Fruit fly (Drosophila melanogaster) whole organism, embryonic: ENCODE results near the gene Bhmt.

ENCODE experiments used
- Atf6 ChIP-seq: fragments of 200-800 bp; sonication (Bioruptor generic); IDR thresholded peaks from 2 replicates; pipeline ENCODE4 v1.3.6; 2022; ENCODE audit warnings: missing biosample characterization, missing genetic modification characterization
- CG10147 ChIP-seq: fragments of 200-800 bp; sonication (Bioruptor generic); optimal IDR thresholded peaks from 2 replicates; lab custom pipeline; 2019; ENCODE audit warnings: missing biosample characterization, mild to moderate bottlenecking, missing genetic modification characterization, moderate library complexity
- CG10209 ChIP-seq: fragments of 200-800 bp; sonication (Bioruptor generic); optimal IDR thresholded peaks from 3 replicates; lab custom pipeline; 2017; ENCODE audit warnings: missing biosample characterization, mild to moderate bottlenecking, missing genetic modification characterization, missing genetic modification reagents
- CG1024 ChIP-seq: fragments of 200-800 bp; sonication (Bioruptor generic); IDR thresholded peaks from 2 replicates; pipeline ENCODE4 v1.3.6; 2022; ENCODE audit warnings: missing biosample characterization, missing genetic modification characterization
- CG11093 ChIP-seq: fragments of 200-800 bp; sonication (Bioruptor generic); IDR thresholded peaks from 3 replicates; pipeline ENCODE4 v1.3.6; 2022; ENCODE audit warnings: missing biosample characterization, missing genetic modification characterization
- CG12155 ChIP-seq: fragments of 200-800 bp; sonication (Bioruptor generic); optimal IDR thresholded peaks from 3 replicates; lab custom pipeline; 2016; ENCODE audit warnings: missing biosample characterization, missing genetic modification characterization
- CG12659 ChIP-seq: fragments of 200-800 bp; sonication (Bioruptor generic); optimal IDR thresholded peaks from 3 replicates; lab custom pipeline; 2017; ENCODE audit warnings: mild to moderate bottlenecking, missing biosample characterization, missing genetic modification reagents, missing genetic modification characterization
- CG13123 ChIP-seq: fragments of 200-800 bp; sonication (Bioruptor generic); optimal IDR thresholded peaks from 2 replicates; lab custom pipeline; 2016; ENCODE audit warnings: missing biosample characterization, missing genetic modification characterization
- CG13287 ChIP-seq: fragments of 200-800 bp; sonication (Bioruptor generic); IDR thresholded peaks from 2 replicates; pipeline ENCODE4 v1.3.6; 2022; ENCODE audit warnings: missing biosample characterization, missing genetic modification characterization; ENCODE audit not compliant: partially characterized antibody
- CG13775 ChIP-seq: fragments of 200-800 bp; sonication (Bioruptor generic); optimal IDR thresholded peaks from 3 replicates; lab custom pipeline; 2017; ENCODE audit warnings: missing biosample characterization, mild to moderate bottlenecking, missing genetic modification characterization
- CG14050 ChIP-seq: fragments of 200-800 bp; sonication (Bioruptor generic); IDR thresholded peaks from 3 replicates; pipeline ENCODE4 v1.3.6; 2022; ENCODE audit warnings: missing biosample characterization, missing genetic modification characterization
- CG14710 ChIP-seq: fragments of 200-800 bp; sonication (Bioruptor generic); optimal IDR thresholded peaks from 3 replicates; lab custom pipeline; 2019; ENCODE audit warnings: missing biosample characterization, mild to moderate bottlenecking, missing genetic modification characterization, moderate library complexity
- CG15073 ChIP-seq: fragments of 200-800 bp; sonication (Bioruptor generic); optimal IDR thresholded peaks from 2 replicates; lab custom pipeline; 2016; ENCODE audit warnings: missing biosample characterization, missing genetic modification characterization
- CG15269 ChIP-seq: fragments of 200-800 bp; sonication (Bioruptor generic); optimal IDR thresholded peaks from 2 replicates; lab custom pipeline; 2018; ENCODE audit warnings: missing biosample characterization, mild to moderate bottlenecking, missing genetic modification characterization, moderate library complexity
- CG15601 ChIP-seq: fragments of 200-800 bp; sonication (Bioruptor generic); optimal IDR thresholded peaks from 3 replicates; lab custom pipeline; 2019; ENCODE audit warnings: missing biosample characterization, mild to moderate bottlenecking, missing genetic modification characterization, moderate library complexity
- CG15696 ChIP-seq: fragments of 200-800 bp; sonication (Bioruptor generic); optimal IDR thresholded peaks from 2 replicates; lab custom pipeline; 2019; ENCODE audit warnings: missing biosample characterization, mild to moderate bottlenecking, missing genetic modification characterization, moderate library complexity
- CG16779 ChIP-seq: fragments of 200-800 bp; sonication (Bioruptor generic); IDR thresholded peaks from 2 replicates; pipeline ENCODE4 v1.3.6; 2022; ENCODE audit warnings: missing biosample characterization, missing genetic modification characterization
- CG1832 ChIP-seq: fragments of 200-800 bp; sonication (Bioruptor generic); optimal IDR thresholded peaks from 2 replicates; lab custom pipeline; 2017; ENCODE audit warnings: missing biosample characterization, mild to moderate bottlenecking, missing genetic modification characterization, inconsistent platforms
- CG2129 ChIP-seq: fragments of 200-800 bp; sonication (Bioruptor generic); IDR thresholded peaks from 2 replicates; pipeline ENCODE4 v1.3.6; 2022; ENCODE audit warnings: missing biosample characterization, missing genetic modification characterization; ENCODE audit not compliant: partially characterized antibody
- CG4424 ChIP-seq: fragments of 200-800 bp; sonication (Bioruptor generic); optimal IDR thresholded peaks from 3 replicates; lab custom pipeline; 2016; ENCODE audit warnings: missing biosample characterization, missing genetic modification characterization
- CG4730 ChIP-seq: fragments of 200-800 bp; sonication (Bioruptor generic); IDR thresholded peaks from 2 replicates; pipeline ENCODE4 v1.3.6; 2022; ENCODE audit warnings: missing biosample characterization, missing genetic modification characterization
- CG5953 ChIP-seq: fragments of 200-800 bp; sonication (Bioruptor generic); IDR thresholded peaks from 2 replicates; pipeline ENCODE4 v1.3.6; 2022; ENCODE audit warnings: missing biosample characterization, missing genetic modification characterization
- CG7786 ChIP-seq: fragments of 200-800 bp; sonication (Bioruptor generic); optimal IDR thresholded peaks from 2 replicates; lab custom pipeline; 2016; ENCODE audit warnings: missing biosample characterization, missing genetic modification characterization
- CG7963 ChIP-seq: fragments of 200-800 bp; sonication (Bioruptor generic); IDR thresholded peaks from 3 replicates; pipeline ENCODE4 v1.3.6; 2022; ENCODE audit warnings: missing biosample characterization, missing genetic modification characterization; ENCODE audit not compliant: partially characterized antibody
- Dll ChIP-seq: fragments of 200-800 bp; sonication (Bioruptor generic); IDR thresholded peaks from 4 replicates; pipeline ENCODE4 v1.3.6; 2022; ENCODE audit warnings: missing biosample characterization, missing genetic modification characterization; ENCODE audit not compliant: partially characterized antibody
- E2f2 ChIP-seq: fragments of 200-800 bp; sonication (Bioruptor generic); IDR thresholded peaks from 2 replicates; pipeline ENCODE4 v1.3.6; 2022; ENCODE audit warnings: missing biosample characterization, missing genetic modification characterization
- Eip74EF ChIP-seq, 2 experiments: fragments of 200-800 bp in 1 of 2; fragments of >200 bp in 1 of 2; sonication (Bioruptor generic) in 1 of 2; optimal IDR thresholded peaks; 2 replicates each; lab custom pipeline; 2017 to 2019; ENCODE audit warnings: missing biosample characterization in 2 of 2, missing genetic modification characterization in 2 of 2, mild to moderate bottlenecking in 1 of 2, moderate library complexity in 1 of 2
- HLH54F ChIP-seq: fragments of 200-800 bp; sonication (Bioruptor generic); optimal IDR thresholded peaks from 3 replicates; lab custom pipeline; 2016; ENCODE audit warnings: missing biosample characterization, missing genetic modification characterization
- HmgD ChIP-seq: fragments of 200-800 bp; sonication (Bioruptor generic); optimal IDR thresholded peaks from 3 replicates; lab custom pipeline; 2016; ENCODE audit warnings: missing biosample characterization, missing genetic modification characterization
- Hmx ChIP-seq: fragments of 200-800 bp; sonication (Bioruptor generic); optimal IDR thresholded peaks from 2 replicates; lab custom pipeline; 2016; ENCODE audit warnings: missing biosample characterization, missing genetic modification characterization
- NC2α ChIP-seq: fragments of 200-800 bp; sonication (Bioruptor generic); optimal IDR thresholded peaks from 2 replicates; lab custom pipeline; 2016; ENCODE audit warnings: missing biosample characterization, missing genetic modification characterization
- Nf-YC ChIP-seq: fragments of 200-800 bp; optimal IDR thresholded peaks from 3 replicates; lab custom pipeline; 2019; ENCODE audit warnings: missing biosample characterization, mild to moderate bottlenecking, missing genetic modification characterization, moderate library complexity
- Pdp1 ChIP-seq, 2 experiments: fragments of 200-800 bp; sonication (Bioruptor generic); optimal IDR thresholded peaks; 3 replicates each; lab custom pipeline; 2016; ENCODE audit warnings: missing biosample characterization in 2 of 2, missing genetic modification characterization in 2 of 2, mild to moderate bottlenecking in 1 of 2, moderate library complexity in 1 of 2
- Poxn ChIP-seq: fragments of 200-800 bp; sonication (Bioruptor generic); IDR thresholded peaks from 2 replicates; pipeline ENCODE4 v1.3.6; 2022; ENCODE audit warnings: missing biosample characterization, missing genetic modification characterization
- Sin3A ChIP-seq: fragments of >200 bp; optimal IDR thresholded peaks from 2 replicates; lab custom pipeline; 2018
- ara ChIP-seq: fragments of 200-800 bp; sonication (Bioruptor generic); IDR thresholded peaks from 2 replicates; pipeline ENCODE4 v1.3.6; 2022; ENCODE audit warnings: missing biosample characterization, missing genetic modification characterization
- bab2 ChIP-seq: fragments of 200-800 bp; sonication (Bioruptor generic); optimal IDR thresholded peaks from 2 replicates; lab custom pipeline; 2016; ENCODE audit warnings: missing biosample characterization, missing genetic modification characterization
- dmrt99B ChIP-seq: fragments of 200-800 bp; sonication (Bioruptor generic); optimal IDR thresholded peaks from 2 replicates; lab custom pipeline; 2018; ENCODE audit warnings: missing biosample characterization, mild to moderate bottlenecking, missing genetic modification characterization, moderate library complexity
- grn ChIP-seq: fragments of 200-800 bp; sonication (Bioruptor generic); optimal IDR thresholded peaks from 3 replicates; lab custom pipeline; 2017; ENCODE audit warnings: missing biosample characterization, missing genetic modification characterization
- hb ChIP-seq: fragments of 200-800 bp; sonication (Bioruptor generic); IDR thresholded peaks from 3 replicates; pipeline ENCODE4 v1.3.6; 2022; ENCODE audit warnings: missing biosample characterization, missing genetic modification characterization; ENCODE audit not compliant: partially characterized antibody
- inv ChIP-seq: fragments of 200-800 bp; sonication (Bioruptor generic); IDR thresholded peaks from 2 replicates; pipeline ENCODE4 v1.3.6; 2022; ENCODE audit warnings: missing biosample characterization, missing genetic modification characterization; ENCODE audit not compliant: partially characterized antibody
- jigr1 ChIP-seq: fragments of 200-800 bp; sonication (Bioruptor generic); IDR thresholded peaks from 3 replicates; pipeline ENCODE4 v1.3.6; 2022; ENCODE audit warnings: missing biosample characterization, missing genetic modification characterization
- jumu ChIP-seq: fragments of 200-800 bp; sonication (Bioruptor generic); optimal IDR thresholded peaks from 3 replicates; lab custom pipeline; 2016; ENCODE audit warnings: missing biosample characterization, missing genetic modification characterization
- mam ChIP-seq: fragments of 200-800 bp; sonication (Bioruptor generic); optimal IDR thresholded peaks from 3 replicates; lab custom pipeline; 2016; ENCODE audit warnings: missing biosample characterization, missing genetic modification characterization
- salm ChIP-seq: fragments of 200-800 bp; sonication (Bioruptor generic); optimal IDR thresholded peaks from 2 replicates; lab custom pipeline; 2018; ENCODE audit warnings: missing biosample characterization, mild to moderate bottlenecking, missing genetic modification characterization
- shn ChIP-seq: fragments of 200-800 bp; sonication (Bioruptor generic); optimal IDR thresholded peaks from 3 replicates; lab custom pipeline; 2016; ENCODE audit warnings: missing biosample characterization, missing genetic modification characterization
- sug ChIP-seq: fragments of 200-800 bp; optimal IDR thresholded peaks from 2 replicates; lab custom pipeline; 2019; ENCODE audit warnings: missing biosample characterization, mild to moderate bottlenecking, missing genetic modification characterization, moderate library complexity
- toy ChIP-seq: fragments of 200-800 bp; sonication (Bioruptor generic); IDR thresholded peaks from 2 replicates; pipeline ENCODE4 v1.3.6; 2022; ENCODE audit warnings: missing biosample characterization, missing genetic modification characterization
- vfl ChIP-seq: fragments of 200-800 bp; sonication (Bioruptor generic); optimal IDR thresholded peaks from 2 replicates; lab custom pipeline; 2016; ENCODE audit warnings: missing biosample characterization, missing genetic modification characterization

Gene Bhmt

dm6 chr2L:18974063-18974779 is 17.1 kb upstream of the Bhmt start, which contains the start of the genes L2HGDH and CG10431 (continued):
- TF ChIP-seq dmrt99B: peak; percentile 60
- TF ChIP-seq Poxn (GFP tag; lab: Robert Waterston, UW): no peak
- peak; percentile 38 to 76 for TF ChIP-seq Pdp1 (GFP tag; optimal IDR thresholded peaks at IDR 0.05; lab: Kevin White, UChicago)
- TF ChIP-seq E2f2 (GFP tag; lab: Robert Waterston, UW): 0 out of 2 replicates have a peak, but pooled peaks have one; percentile 28
- TF ChIP-seq Hmx: peak; percentile 61
- TF ChIP-seq salm: peak; percentile 28
- peak; percentile 28 for TF ChIP-seq grn (GFP tag; lab: Kevin White, UChicago)
- TF ChIP-seq CG14710 (tag; lab: Kevin White, UChicago): peak; percentile 83
- TF ChIP-seq CG1024: no peak
- no peak for TF ChIP-seq CG2129 (GFP tag; lab: Robert Waterston, UW)
- TF ChIP-seq bab2 (GFP tag; lab: Kevin White, UChicago): peak; percentile 18
- peak; percentile 56; the same call in 1 of the 2 replicates for TF ChIP-seq Atf6 (GFP tag; lab: Robert Waterston, UW)
- no peak for TF ChIP-seq NC2α
- TF ChIP-seq CG12659: peak; percentile 80
- TF ChIP-seq CG14050 (GFP tag; lab: Robert Waterston, UW): no peak
- TF ChIP-seq CG15696: peak; percentile 36
- TF ChIP-seq jigr1: no peak
- peak; percentile 40 for TF ChIP-seq Sin3A
- peak; percentile 67 for TF ChIP-seq Nf-YC (tag; lab: Kevin White, UChicago)
- TF ChIP-seq Eip74EF (GFP tag; optimal IDR thresholded peaks at IDR 0.05; lab: Kevin White, UChicago): peak in 1 of 2 experiments; percentile 3
- no peak for TF ChIP-seq toy (GFP tag; lab: Robert Waterston, UW)
- TF ChIP-seq HLH54F (GFP tag; lab: Kevin White, UChicago): peak; percentile 28
- TF ChIP-seq CG13123 (GFP tag; lab: Kevin White, UChicago): peak; percentile 21
- TF ChIP-seq CG13775 (GFP tag; lab: Kevin White, UChicago): peak; percentile 63
- 0 out of 2 replicates have a peak, but pooled peaks have one; percentile 20 for TF ChIP-seq ara (GFP tag; lab: Robert Waterston, UW)
- TF ChIP-seq CG5953 (GFP tag; lab: Robert Waterston, UW): 0 out of 2 replicates have a peak, but pooled peaks have one; percentile 11
- TF ChIP-seq inv (GFP tag; lab: Robert Waterston, UW): no peak
- peak; percentile 71 for TF ChIP-seq CG15601 (tag; lab: Kevin White, UChicago)
- peak; percentile 21 for TF ChIP-seq mam (GFP tag; lab: Kevin White, UChicago)
- TF ChIP-seq CG16779 (GFP tag; lab: Robert Waterston, UW): no peak; the same call in 1 of the 2 replicates
- TF ChIP-seq HmgD (GFP tag; lab: Kevin White, UChicago): no peak
- peak; percentile 38; the same call in 1 of the 4 replicates for TF ChIP-seq Dll (GFP tag; lab: Robert Waterston, UW)
- peak; percentile 33 for TF ChIP-seq CG12155 (GFP tag; lab: Kevin White, UChicago)
- TF ChIP-seq CG10147: peak; percentile 50
- peak; percentile 62 for TF ChIP-seq CG15269
- TF ChIP-seq jumu (GFP tag; lab: Kevin White, UChicago): peak; percentile 1
- peak; percentile 91 for TF ChIP-seq sug (tag; lab: Kevin White, UChicago)
- TF ChIP-seq shn (GFP tag; lab: Kevin White, UChicago): no peak
- peak; percentile 30 for TF ChIP-seq CG10209 (GFP tag; lab: Kevin White, UChicago)
- no peak for TF ChIP-seq CG4730
- peak; percentile 76 for TF ChIP-seq CG4424 (GFP tag; lab: Kevin White, UChicago)
- TF ChIP-seq vfl (GFP tag; lab: Kevin White, UChicago): no peak
- TF ChIP-seq CG11093: no peak
- no peak for TF ChIP-seq CG1832 (GFP tag; lab: Kevin White, UChicago)
- TF ChIP-seq CG7963 (GFP tag; lab: Robert Waterston, UW): no peak
- TF ChIP-seq hb (GFP tag; lab: Robert Waterston, UW): no peak
- TF ChIP-seq CG13287 (GFP tag; lab: Robert Waterston, UW): peak; percentile 34; the same call in 1 of the 2 replicates
- TF ChIP-seq CG7786 (GFP tag; lab: Kevin White, UChicago): peak; percentile 14
- no peak for TF ChIP-seq CG15073 (GFP tag; lab: Kevin White, UChicago)
